Worm (Caenorhabditis elegans) whole organism, late embryonic: ENCODE results near the gene ubc-1.
"Not testable (repeated sequence)": the region's sequence is repeated elsewhere in the genome, so short reads cannot be mapped to it uniquely, and the experiment has no call there.

ENCODE experiments used
- C38D4.7 ChIP-seq: fragments of 200-800 bp; sonication (Bioruptor generic); optimal IDR thresholded peaks from 2 replicates; lab custom pipeline; 2018; ENCODE audit warnings: mild to moderate bottlenecking, missing genetic modification characterization, moderate library complexity, missing compliant biosample characterization
- F13H6.1 ChIP-seq: sonication (generic microtip); optimal IDR thresholded peaks from 2 replicates; lab custom pipeline; 2016; ENCODE audit warnings: missing genetic modification characterization, missing compliant biosample characterization
- K02D7.2 ChIP-seq: sonication (generic microtip); optimal IDR thresholded peaks from 2 replicates; lab custom pipeline; 2017; ENCODE audit warnings: mild to moderate bottlenecking, missing genetic modification characterization, missing compliant biosample characterization
- K09A11.1 ChIP-seq: sonication (generic microtip); optimal IDR thresholded peaks from 2 replicates; lab custom pipeline; 2017; ENCODE audit warnings: antibody characterized with exemption, mild to moderate bottlenecking, missing genetic modification characterization, missing compliant biosample characterization; ENCODE audit not compliant: insufficient read depth
- T23F11.4 ChIP-seq: fragments of 200-800 bp; sonication (Bioruptor generic); optimal IDR thresholded peaks from 2 replicates; lab custom pipeline; 2018; ENCODE audit warnings: mild to moderate bottlenecking, missing genetic modification characterization, missing compliant biosample characterization
- ama-1 ChIP-seq: fragments of 150-350 bp; optimal IDR thresholded peaks from 2 replicates; lab custom pipeline; 2014
- ceh-14 ChIP-seq: sonication (generic microtip); optimal IDR thresholded peaks from 2 replicates; lab custom pipeline; 2016; ENCODE audit warnings: missing genotype, missing genetic modification characterization, missing compliant biosample characterization
- ceh-18 ChIP-seq: sonication (generic microtip); optimal IDR thresholded peaks from 2 replicates; lab custom pipeline; 2016; ENCODE audit warnings: missing genetic modification characterization, missing compliant biosample characterization
- ceh-19 ChIP-seq: fragments of 200-800 bp; sonication (Bioruptor generic); optimal IDR thresholded peaks from 2 replicates; lab custom pipeline; 2018; ENCODE audit warnings: mild to moderate bottlenecking, missing genetic modification characterization, missing compliant biosample characterization
- ceh-2 ChIP-seq: sonication (generic microtip); optimal IDR thresholded peaks from 2 replicates; lab custom pipeline; 2016; ENCODE audit warnings: missing genotype, missing genetic modification characterization, missing compliant biosample characterization
- ceh-24 ChIP-seq: sonication (generic microtip); optimal IDR thresholded peaks from 2 replicates; lab custom pipeline; 2016; ENCODE audit warnings: mild to moderate bottlenecking, missing genetic modification characterization, missing compliant biosample characterization
- ceh-30 ChIP-seq: fragments of 150-350 bp; optimal IDR thresholded peaks from 2 replicates; lab custom pipeline; 2014; ENCODE audit warnings: missing biosample characterization, missing genetic modification characterization
- ceh-45 ChIP-seq: fragments of 200-800 bp; sonication (Bioruptor generic); IDR thresholded peaks from 2 replicates; pipeline ENCODE4 v1.3.6; 2022; ENCODE audit warnings: missing genetic modification reagents, missing genetic modification characterization, missing compliant biosample characterization
- ceh-48 ChIP-seq: sonication (generic microtip); optimal IDR thresholded peaks from 2 replicates; lab custom pipeline; 2016; ENCODE audit warnings: missing genetic modification characterization, inconsistent platforms, missing compliant biosample characterization
- ceh-6 ChIP-seq: fragments of 200-800 bp; sonication (Bioruptor generic); optimal IDR thresholded peaks from 2 replicates; lab custom pipeline; 2018; ENCODE audit warnings: mild to moderate bottlenecking, missing genetic modification characterization, missing compliant biosample characterization
- ceh-9 ChIP-seq: sonication (generic microtip); optimal IDR thresholded peaks from 2 replicates; lab custom pipeline; 2016; ENCODE audit warnings: mild to moderate bottlenecking, missing genetic modification characterization, inconsistent platforms, missing compliant biosample characterization
- dmd-4 ChIP-seq: sonication (generic microtip); optimal IDR thresholded peaks from 2 replicates; lab custom pipeline; 2016; ENCODE audit warnings: borderline replicate concordance, missing genetic modification characterization, missing compliant biosample characterization
- elt-2 ChIP-seq: sonication (generic microtip); optimal IDR thresholded peaks from 2 replicates; lab custom pipeline; 2016; ENCODE audit warnings: missing genetic modification reagents, missing genetic modification characterization, missing compliant biosample characterization
- elt-4 ChIP-seq: sonication (generic microtip); optimal IDR thresholded peaks from 2 replicates; lab custom pipeline; 2016; ENCODE audit warnings: missing genetic modification characterization, missing compliant biosample characterization
- fkh-10 ChIP-seq: fragments of 150-350 bp; optimal IDR thresholded peaks from 2 replicates; lab custom pipeline; 2014; ENCODE audit warnings: missing biosample characterization, missing genetic modification reagents, missing genetic modification characterization
- fkh-6 ChIP-seq: sonication (generic microtip); optimal IDR thresholded peaks from 2 replicates; lab custom pipeline; 2016; ENCODE audit warnings: missing genetic modification characterization, missing compliant biosample characterization
- hlh-15 ChIP-seq: sonication (generic microtip); optimal IDR thresholded peaks from 2 replicates; lab custom pipeline; 2016; ENCODE audit warnings: missing genetic modification characterization, missing compliant biosample characterization
- hlh-6 ChIP-seq: sonication (generic microtip); optimal IDR thresholded peaks from 2 replicates; lab custom pipeline; 2016; ENCODE audit warnings: missing genotype, missing genetic modification characterization, missing compliant biosample characterization
- hlh-8 ChIP-seq: sonication (generic microtip); optimal IDR thresholded peaks from 2 replicates; lab custom pipeline; 2016; ENCODE audit warnings: missing genotype, missing genetic modification characterization, missing compliant biosample characterization
- lim-6 ChIP-seq: sonication (generic microtip); optimal IDR thresholded peaks from 2 replicates; lab custom pipeline; 2016; ENCODE audit warnings: missing genetic modification characterization, missing compliant biosample characterization
- madf-2 ChIP-seq: sonication (generic microtip); optimal IDR thresholded peaks from 2 replicates; lab custom pipeline; 2017; ENCODE audit warnings: missing genetic modification characterization, missing compliant biosample characterization
- mec-3 ChIP-seq: sonication (generic microtip); optimal IDR thresholded peaks from 2 replicates; lab custom pipeline; 2016; ENCODE audit warnings: borderline replicate concordance, missing genetic modification characterization, missing compliant biosample characterization
- nfya-1 ChIP-seq: sonication (generic microtip); optimal IDR thresholded peaks from 2 replicates; lab custom pipeline; 2017; ENCODE audit warnings: missing genetic modification characterization, mild to moderate bottlenecking, missing compliant biosample characterization, antibody characterized with exemption, moderate library complexity
- nhr-11 ChIP-seq: fragments of 150-350 bp; optimal IDR thresholded peaks from 2 replicates; lab custom pipeline; 2014; ENCODE audit warnings: missing biosample characterization, missing genetic modification characterization
- npax-4 ChIP-seq: sonication (generic microtip); optimal IDR thresholded peaks from 2 replicates; lab custom pipeline; 2016; ENCODE audit warnings: missing genetic modification characterization, missing compliant biosample characterization
- odd-2 ChIP-seq: sonication (generic microtip); optimal IDR thresholded peaks from 2 replicates; lab custom pipeline; 2017; ENCODE audit warnings: antibody characterized with exemption, mild to moderate bottlenecking, missing genetic modification characterization, missing compliant biosample characterization
- pag-3 ChIP-seq: sonication (generic microtip); optimal IDR thresholded peaks from 2 replicates; lab custom pipeline; 2016; ENCODE audit warnings: missing compliant biosample characterization, missing genetic modification characterization, borderline replicate concordance
- pat-9 ChIP-seq: fragments of 200-800 bp; sonication (Bioruptor generic); optimal IDR thresholded peaks from 2 replicates; lab custom pipeline; 2018; ENCODE audit warnings: mild to moderate bottlenecking, missing genetic modification characterization, moderate library complexity, missing compliant biosample characterization
- pax-1 ChIP-seq: fragments of 150-350 bp; optimal IDR thresholded peaks from 2 replicates; lab custom pipeline; 2014; ENCODE audit warnings: missing biosample characterization, missing genetic modification characterization
- pha-4 ChIP-seq: fragments of 150-350 bp; optimal IDR thresholded peaks from 2 replicates; lab custom pipeline; 2018; ENCODE audit warnings: missing biosample characterization, missing genetic modification reagents, missing genetic modification characterization
- pros-1 ChIP-seq: fragments of 150-350 bp; optimal IDR thresholded peaks from 2 replicates; lab custom pipeline; 2014; ENCODE audit warnings: missing biosample characterization, missing genetic modification reagents, missing genetic modification characterization
- sox-4 ChIP-seq: sonication (generic microtip); optimal IDR thresholded peaks from 2 replicates; lab custom pipeline; 2017; ENCODE audit warnings: mild to moderate bottlenecking, missing genetic modification characterization, inconsistent platforms, missing compliant biosample characterization
- syd-9 ChIP-seq: sonication (generic microtip); optimal IDR thresholded peaks from 2 replicates; lab custom pipeline; 2016; ENCODE audit warnings: mild to moderate bottlenecking, missing genetic modification characterization, moderate library complexity, missing compliant biosample characterization
- ttx-3 ChIP-seq: sonication (generic microtip); optimal IDR thresholded peaks from 2 replicates; lab custom pipeline; 2016; ENCODE audit warnings: missing genetic modification reagents, missing genetic modification characterization, missing compliant biosample characterization
- unc-3 ChIP-seq, 2 experiments: fragments of 200-800 bp in 1 of 2; sonication (Bioruptor generic) in 1 of 2; sonication (generic microtip) in 1 of 2; conservative IDR thresholded peaks in 1 of 2; optimal IDR thresholded peaks in 1 of 2; 2 replicates each; pipeline versions ENCODE4 v1.3.6 to Lab custom; 2016 to 2022; ENCODE audit warnings: missing compliant biosample characterization in 2 of 2, missing genetic modification characterization in 2 of 2, missing genetic modification reagents in 1 of 2
- unc-42 ChIP-seq: sonication (generic microtip); optimal IDR thresholded peaks from 2 replicates; lab custom pipeline; 2016; ENCODE audit warnings: missing genotype, missing genetic modification characterization, missing compliant biosample characterization
- unc-55 ChIP-seq: sonication (generic microtip); optimal IDR thresholded peaks from 2 replicates; lab custom pipeline; 2017; ENCODE audit warnings: missing biosample characterization, missing genetic modification reagents, missing genetic modification characterization
- ztf-16 ChIP-seq: sonication (generic microtip); optimal IDR thresholded peaks from 2 replicates; lab custom pipeline; 2017; ENCODE audit warnings: missing genetic modification characterization, missing compliant biosample characterization

Gene ubc-1

DNA sequence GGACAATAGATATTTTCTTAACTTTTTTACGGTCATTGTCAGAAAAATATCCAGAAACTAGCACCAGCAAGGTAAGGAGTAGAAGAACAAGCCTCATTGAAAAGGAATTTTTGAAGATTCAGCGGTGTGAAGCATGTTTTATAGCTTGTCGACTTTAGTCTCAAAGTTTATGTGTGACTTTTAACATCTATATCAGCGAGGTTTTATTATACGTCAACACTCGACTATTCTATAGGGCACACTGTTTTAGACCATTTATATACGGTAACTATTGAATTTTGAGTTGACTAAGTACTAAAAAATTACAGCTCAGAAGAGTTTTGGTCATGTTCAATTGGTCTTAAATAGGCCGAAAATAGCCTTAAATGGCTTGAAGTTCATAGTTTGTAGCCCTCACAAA, 38.5 kb downstream of the ubc-1 start, which contains the start of gene F49F1.11:
F49F1.11 (minus strand) TSS at position 101 of the 400 bp plus-strand sequence.
- TF ChIP-seq madf-2: no peak
- TF ChIP-seq nfya-1: no peak
- TF ChIP-seq ceh-30 (tag; lab: Kevin White, UChicago): no peak
- TF ChIP-seq ceh-48: no peak
- TF ChIP-seq ceh-14 (tag; lab: Kevin White, UChicago): no peak
- TF ChIP-seq fkh-10: no peak
- TF ChIP-seq elt-4 (tag; lab: Kevin White, UChicago): no peak
- TF ChIP-seq odd-2 (tag; lab: Kevin White, UChicago): no peak
- TF ChIP-seq ceh-24 (tag; lab: Kevin White, UChicago): no peak
- TF ChIP-seq elt-2 (tag; lab: Kevin White, UChicago): no peak
- no peak for TF ChIP-seq sox-4 (tag; lab: Kevin White, UChicago)

DNA sequence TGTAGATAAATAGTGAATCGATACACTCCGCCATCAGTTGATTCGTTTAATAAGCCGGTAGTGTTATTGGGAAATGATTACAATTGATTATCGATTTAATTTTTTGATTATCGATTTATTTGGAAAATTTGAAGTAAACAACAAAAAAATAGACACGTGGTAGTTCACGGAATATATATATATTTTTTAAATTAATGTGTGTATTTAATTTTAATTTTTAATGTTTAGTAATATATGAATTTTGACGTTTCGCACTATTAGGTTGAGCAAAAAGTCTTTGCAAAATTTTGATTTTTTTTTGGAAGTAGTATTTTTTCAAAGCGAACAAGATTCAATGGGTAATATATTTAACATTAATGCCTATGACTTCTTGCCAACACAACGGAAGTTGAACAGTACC, 40.2 kb downstream of the ubc-1 start, which contains the start of gene F49F1.12:
F49F1.12 (minus strand) TSS at position 101 of the 400 bp plus-strand sequence.
- not testable (repeated sequence) for TF ChIP-seq nhr-11 (tag; lab: Kevin White, UChicago); hlh-15 (tag; lab: Kevin White, UChicago); ttx-3

ce11 chrIV:4144784-4145183, 42.0 kb downstream of the ubc-1 start, which contains the start of gene R07C12.3:
R07C12.3 (plus strand) TSS chrIV:4145084.
- TF ChIP-seq syd-9 (tag; lab: Kevin White, UChicago) (no peak), pros-1 (tag; lab: Kevin White, UChicago) (no peak), dmd-4 (tag; lab: Kevin White, UChicago) (no peak), ama-1 (lab: Kevin White, UChicago) (no peak), C38D4.7 (GFP tag; lab: Kevin White, UChicago) (no peak), mec-3 (tag; lab: Kevin White, UChicago) (no peak), elt-2 (tag; lab: Kevin White, UChicago) (no peak), ceh-14 (tag; lab: Kevin White, UChicago) (no peak), ceh-48 (no peak), unc-3 (GFP tag; conservative IDR thresholded peaks at IDR 0.05; lab: Robert Waterston, UW) (no peak), unc-3 (tag; optimal IDR thresholded peaks at IDR 0.05; lab: Kevin White, UChicago) (no peak), elt-4 (tag; lab: Kevin White, UChicago) (no peak), lim-6 (tag; lab: Kevin White, UChicago) (no peak), fkh-6 (no peak), ceh-9 (tag; lab: Kevin White, UChicago) (no peak), pat-9 (no peak), hlh-8 (tag; lab: Kevin White, UChicago) (no peak), unc-55 (GFP tag; lab: Kevin White, UChicago) (no peak), F13H6.1 (no peak), ceh-6 (GFP tag; lab: Kevin White, UChicago) (no peak), unc-42 (tag; lab: Kevin White, UChicago) (no peak)

DNA sequence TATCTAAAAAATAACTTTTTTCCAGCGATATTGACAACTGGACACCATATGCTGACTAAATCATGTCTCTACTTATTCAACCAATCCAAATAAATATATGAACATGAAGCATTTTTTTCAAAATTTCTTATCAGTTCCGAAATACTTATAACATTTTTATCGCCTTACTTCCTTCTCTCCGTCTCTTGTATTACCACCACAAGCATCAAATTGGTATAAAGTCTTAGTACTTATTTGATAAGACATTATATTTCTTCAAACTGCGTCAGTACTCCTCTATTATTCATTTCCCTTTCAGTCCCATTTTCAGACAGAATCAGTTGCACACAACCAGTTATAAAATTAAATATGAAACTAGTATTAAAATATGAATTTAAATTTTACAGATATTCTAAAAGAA, 45.1 kb downstream of the ubc-1 start:
- TF ChIP-seq elt-2 (tag; lab: Kevin White, UChicago) (peak; percentile 47), ama-1 (lab: Kevin White, UChicago) (no peak)

DNA sequence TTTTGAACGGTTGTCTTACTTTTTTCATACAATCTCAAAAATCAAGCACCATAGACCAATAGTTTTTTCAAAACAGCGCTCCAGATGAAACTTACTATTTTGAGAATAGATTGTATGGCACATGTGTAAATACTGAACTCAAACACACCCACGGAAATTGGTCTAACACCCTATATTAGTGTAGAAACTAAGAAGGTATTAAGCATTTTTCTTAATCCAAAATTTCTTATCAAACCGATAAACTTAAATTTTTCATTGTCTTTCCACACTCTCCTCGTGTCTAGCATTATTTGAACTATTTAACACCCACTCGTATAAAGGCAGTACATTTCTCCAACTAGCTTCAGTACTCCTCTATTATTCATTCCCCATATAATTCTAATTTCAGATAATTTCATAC, 47.3 kb downstream of the ubc-1 start:
- no peak for TF ChIP-seq ceh-19 (GFP tag; lab: Kevin White, UChicago)

DNA sequence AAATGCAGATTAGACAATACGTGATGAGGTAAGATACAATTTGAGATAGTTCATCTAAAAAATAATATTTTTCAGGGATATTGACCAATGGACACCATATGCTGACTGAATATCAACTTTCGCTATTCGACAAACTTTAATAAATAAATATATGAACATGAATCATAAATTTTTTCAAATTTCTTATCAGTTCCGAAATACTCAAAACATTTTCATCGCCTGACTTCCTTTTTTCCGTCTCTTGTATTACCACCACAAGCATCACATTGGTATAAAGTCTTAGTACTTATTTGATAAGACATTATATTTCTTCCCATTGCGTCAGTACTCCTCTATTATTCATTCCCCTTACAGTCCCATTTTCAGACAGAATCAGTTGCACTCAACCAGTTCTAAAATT, 49.3 kb downstream of the ubc-1 start, which contains the start of the genes K08D10.10 and R07C12.1:
K08D10.10 (plus strand) TSS at position 93 of the 400 bp plus-strand sequence.
R07C12.1 (plus strand) TSS at position 314 of the 400 bp plus-strand sequence.
- no peak for TF ChIP-seq pax-1 (tag; lab: Kevin White, UChicago)
- no peak for TF ChIP-seq elt-2 (tag; lab: Kevin White, UChicago)
- TF ChIP-seq pha-4 (tag; lab: Kevin White, UChicago): no peak
- no peak for TF ChIP-seq npax-4 (tag; lab: Kevin White, UChicago)
- TF ChIP-seq T23F11.4: no peak
- TF ChIP-seq K02D7.2 (tag; lab: Kevin White, UChicago): no peak
- TF ChIP-seq ama-1 (lab: Kevin White, UChicago): no peak
- no peak for TF ChIP-seq odd-2 (tag; lab: Kevin White, UChicago)
- TF ChIP-seq pag-3: no peak
- TF ChIP-seq ceh-18 (tag; lab: Kevin White, UChicago): no peak
- no peak for TF ChIP-seq ttx-3
- no peak for TF ChIP-seq ztf-16 (tag; lab: Kevin White, UChicago)
- TF ChIP-seq hlh-6 (tag; lab: Kevin White, UChicago): no peak
- TF ChIP-seq ceh-45: no peak
- no peak for TF ChIP-seq ceh-2 (tag; lab: Kevin White, UChicago)
- no peak for TF ChIP-seq syd-9 (tag; lab: Kevin White, UChicago)
- no peak for TF ChIP-seq K09A11.1 (tag; lab: Kevin White, UChicago)
